Worm (Caenorhabditis elegans) whole organism, early embryonic: ENCODE results near the gene sas-1.

Experiments
- aly-1 ChIP-seq: sonication (generic microtip); optimal IDR thresholded peaks from 2 replicates; lab custom pipeline; 2016; ENCODE audit warnings: missing genetic modification characterization, missing compliant biosample characterization
- ama-1 ChIP-seq: fragments of 150-350 bp; optimal IDR thresholded peaks from 2 replicates; lab custom pipeline; 2014
- tra-4 ChIP-seq: sonication (generic microtip); optimal IDR thresholded peaks from 2 replicates; lab custom pipeline; 2017; ENCODE audit warnings: missing genetic modification characterization, missing compliant biosample characterization

- no peak for TF ChIP-seq aly-1 (tag; lab: Kevin White, UChicago)
- no peak for TF ChIP-seq ama-1
- no peak for TF ChIP-seq tra-4 (tag; lab: Kevin White, UChicago)
Observed at ce11 chrIII:12755048-12755447, 55.8 kb downstream of the sas-1 start, which contains the start of gene srw-10.
